Fruit fly (Drosophila melanogaster): Measurements from ENCODE around the gene CG4598.
A peak's percentile ranks its signal among the peaks of the same experiment; 100 is the strongest.

Gene CG4598

dm6 chr2L:9956993-9957652 is 38.7 kb downstream of the CG4598 start, which contains the start of the genes CG4658 and CG5846 (continued):
- TF ChIP-seq CG6683 (GFP tag; optimal IDR thresholded peaks at IDR 0.05), result peak; percentile 75
- peak; percentile 83 for TF ChIP-seq NC2α (GFP tag; optimal IDR thresholded peaks at IDR 0.05)
- TF ChIP-seq sens (GFP tag), result peak; percentile 97
- TF ChIP-seq esg (GFP tag; conservative IDR thresholded peaks at IDR 0.05), result peak; percentile 93
- peak; percentile 96 for TF ChIP-seq ranshi (GFP tag; IDR thresholded peaks at IDR 0.05)
- TF ChIP-seq sd (tag; optimal IDR thresholded peaks at IDR 0.05), result peak; percentile 84
- peak; percentile 95 for TF ChIP-seq CG32532 (GFP tag; IDR thresholded peaks at IDR 0.05)
- peak; percentile 93 for TF ChIP-seq CG15269 (tag; optimal IDR thresholded peaks at IDR 0.05)
- TF ChIP-seq CG4424 (GFP tag; optimal IDR thresholded peaks at IDR 0.05), result peak; percentile 95
- TF ChIP-seq CoRest (tag; optimal IDR thresholded peaks at IDR 0.05), result peak; percentile 96
- TF ChIP-seq fru (optimal IDR thresholded peaks at IDR 0.05), result no peak
- TF ChIP-seq CG17829 (tag; optimal IDR thresholded peaks at IDR 0.05), result peak; percentile 97
- peak; percentile 12; the same call in 1 of the 2 replicates for TF ChIP-seq bbx (GFP tag; IDR thresholded peaks at IDR 0.05; ENCODE audit: partially characterized antibody)
- TF ChIP-seq CG2678 (tag; optimal IDR thresholded peaks at IDR 0.05), result peak; percentile 96
- peak; percentile 83 for TF ChIP-seq Oaz (GFP tag; IDR thresholded peaks at IDR 0.05)
- TF ChIP-seq gcm2 (GFP tag; optimal IDR thresholded peaks at IDR 0.05), result peak; percentile 25
- peak; percentile 79 for TF ChIP-seq chn (GFP tag; optimal IDR thresholded peaks at IDR 0.05)
- TF ChIP-seq dmrt11E (tag; optimal IDR thresholded peaks at IDR 0.05), result peak; percentile 96
- peak; percentile 85 for TF ChIP-seq Ravus (GFP tag; IDR thresholded peaks at IDR 0.05)
- TF ChIP-seq lmd (GFP tag; IDR thresholded peaks at IDR 0.05), result peak; percentile 95
- peak; percentile 73 for TF ChIP-seq Hmx (GFP tag; optimal IDR thresholded peaks at IDR 0.05)
- peak; percentile 94 for TF ChIP-seq CG12942 (GFP tag; optimal IDR thresholded peaks at IDR 0.05)
- TF ChIP-seq Lhr (GFP tag; optimal IDR thresholded peaks at IDR 0.05), result peak; percentile 80
- peak; percentile 79 for TF ChIP-seq Fer2 (tag; optimal IDR thresholded peaks at IDR 0.05)
- TF ChIP-seq NK7.1 (GFP tag; optimal IDR thresholded peaks at IDR 0.05), result peak; percentile 39
- no peak for TF ChIP-seq vnd (GFP tag; IDR thresholded peaks at IDR 0.05; ENCODE audit: partially characterized antibody)
- TF ChIP-seq CG3163 (GFP tag; optimal IDR thresholded peaks at IDR 0.05), result peak; percentile 29
- TF ChIP-seq gfzf (GFP tag; optimal IDR thresholded peaks at IDR 0.05), result peak; percentile 81
- TF ChIP-seq E2f2 (GFP tag; IDR thresholded peaks at IDR 0.05), result peak; percentile 81
- TF ChIP-seq yki (optimal IDR thresholded peaks at IDR 0.05), result no peak
- TF ChIP-seq CG9609 (GFP tag; optimal IDR thresholded peaks at IDR 0.05), result peak; percentile 64
- TF ChIP-seq Dad (GFP tag; optimal IDR thresholded peaks at IDR 0.05), result peak; percentile 17
- no peak for TF ChIP-seq unc-4 (GFP tag; IDR thresholded peaks at IDR 0.05; ENCODE audit: partially characterized antibody)
- TF ChIP-seq CG6689 (GFP tag; IDR thresholded peaks at IDR 0.05), result peak; percentile 97
- TF ChIP-seq CG7839 (tag; optimal IDR thresholded peaks at IDR 0.05), result peak; percentile 96
- TF ChIP-seq CG2875 (GFP tag; optimal IDR thresholded peaks at IDR 0.05), result peak; percentile 84
- peak; percentile 91 for TF ChIP-seq H2.0 (GFP tag; IDR thresholded peaks at IDR 0.05)
- no peak for TF ChIP-seq mld (GFP tag; IDR thresholded peaks at IDR 0.05; ENCODE audit: partially characterized antibody)
- peak; percentile 89 for TF ChIP-seq CG1233 (GFP tag; optimal IDR thresholded peaks at IDR 0.05)
- TF ChIP-seq sqz (GFP tag; optimal IDR thresholded peaks at IDR 0.05), result peak; percentile 79
- TF ChIP-seq CG10366 (GFP tag; IDR thresholded peaks at IDR 0.05), result peak; percentile 92
- 0 out of 4 replicates have a peak, but pooled peaks have one; percentile 46 for TF ChIP-seq chinmo (GFP tag; IDR thresholded peaks at IDR 0.05; ENCODE audit: partially characterized antibody)
- TF ChIP-seq bigmax (GFP tag; optimal IDR thresholded peaks at IDR 0.05), result peak; percentile 22
- TF ChIP-seq Mes4 (GFP tag; optimal IDR thresholded peaks at IDR 0.05), result peak; percentile 80
- TF ChIP-seq Abd-B (GFP tag; optimal IDR thresholded peaks at IDR 0.05), result peak; percentile 96
- peak; percentile 91 for TF ChIP-seq salm (tag; optimal IDR thresholded peaks at IDR 0.05)
- TF ChIP-seq CG2889 (GFP tag; IDR thresholded peaks at IDR 0.05), result peak; percentile 89
- TF ChIP-seq gro (GFP tag; optimal IDR thresholded peaks at IDR 0.05), result peak; percentile 52
- TF ChIP-seq B-H1 (GFP tag; IDR thresholded peaks at IDR 0.05), result peak; percentile 93
- TF ChIP-seq fu2 (GFP tag; optimal IDR thresholded peaks at IDR 0.05), result peak; percentile 79

Data from whole organism, embryonic.